Worm (Caenorhabditis elegans): Measurements from ENCODE around the gene C17B7.10.

The C17B7.10 gene

DNA sequence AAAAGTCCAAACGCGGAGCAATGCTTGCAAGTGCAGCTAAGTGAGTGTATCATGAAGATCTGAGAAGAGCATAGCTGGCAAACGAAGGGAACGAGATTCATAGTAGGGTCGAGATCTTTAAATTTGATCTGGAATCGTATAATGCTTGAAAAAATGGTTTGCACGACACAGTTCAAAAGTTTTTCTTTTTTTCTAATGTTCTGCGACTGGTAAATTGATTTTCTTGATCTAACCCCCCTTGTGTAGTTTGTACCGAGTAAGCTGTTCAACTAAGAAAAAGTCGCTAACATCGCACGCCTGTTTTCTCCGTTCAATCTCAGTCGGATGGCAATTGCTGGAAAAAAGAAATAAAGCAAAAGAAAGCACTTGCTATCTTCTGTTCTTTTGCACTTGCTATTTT is 21.4 kb downstream of the C17B7.10 start, which contains the start of gene C17B7.14:
TSS of gene C17B7.14 (minus strand) at position 101 of the 400 bp plus-strand sequence.
- TF ChIP-seq tbx-37 (GFP tag; conservative IDR thresholded peaks at IDR 0.05), result no peak
- TF ChIP-seq aly-1 (tag; optimal IDR thresholded peaks at IDR 0.05), result no peak
- no peak for TF ChIP-seq ets-7 (tag; optimal IDR thresholded peaks at IDR 0.05)
- TF ChIP-seq ceh-36 (tag; optimal IDR thresholded peaks at IDR 0.05), result no peak
- no peak for TF ChIP-seq scrt-1 (GFP tag; IDR thresholded peaks at IDR 0.05)
- TF ChIP-seq hmbx-1 (tag; optimal IDR thresholded peaks at IDR 0.05), result no peak
- no peak for TF ChIP-seq F13C5.2 (tag; optimal IDR thresholded peaks at IDR 0.05)
- no peak for TF ChIP-seq flt-1 (GFP tag; IDR thresholded peaks at IDR 0.05)
- TF ChIP-seq ceh-13 (GFP tag; optimal IDR thresholded peaks at IDR 0.05), result no peak

DNA sequence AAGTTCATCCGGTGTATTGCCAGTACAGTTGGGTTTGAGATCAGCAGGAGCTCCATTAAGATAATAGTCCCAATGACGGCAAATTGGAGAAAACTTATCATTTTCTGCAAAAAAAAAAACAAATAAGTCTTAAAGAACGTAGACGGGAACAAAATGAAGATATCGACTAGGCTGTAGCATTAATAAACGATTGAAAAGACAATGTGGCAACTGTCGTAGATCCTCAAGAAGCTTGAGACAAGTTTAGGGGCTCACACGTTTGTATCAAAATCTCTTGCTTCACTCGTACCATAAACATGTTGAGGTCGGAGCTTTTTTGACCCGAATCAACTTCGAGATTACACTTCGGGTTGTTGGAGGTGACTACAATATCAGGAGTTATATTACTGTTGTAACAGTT is 21.8 kb downstream of the C17B7.10 start, which contains the start of gene F35F10.14:
TSS of gene F35F10.14 (minus strand) at position 101 of the 400 bp plus-strand sequence.
- TF ChIP-seq sea-1 (GFP tag; conservative IDR thresholded peaks at IDR 0.05) (no peak), hnd-1 (tag; optimal IDR thresholded peaks at IDR 0.05) (no peak), aly-1 (tag; optimal IDR thresholded peaks at IDR 0.05) (no peak), B0310.2 (tag; optimal IDR thresholded peaks at IDR 0.05) (no peak), ama-1 (optimal IDR thresholded peaks at IDR 0.05) (no peak), hmbx-1 (tag; optimal IDR thresholded peaks at IDR 0.05) (no peak), flt-1 (GFP tag; IDR thresholded peaks at IDR 0.05) (no peak), ceh-36 (tag; optimal IDR thresholded peaks at IDR 0.05) (no peak), tbx-11 (GFP tag; IDR thresholded peaks at IDR 0.05) (no peak), tbx-37 (GFP tag; conservative IDR thresholded peaks at IDR 0.05) (no peak), pes-1 (GFP tag; IDR thresholded peaks at IDR 0.05) (no peak), scrt-1 (GFP tag; IDR thresholded peaks at IDR 0.05) (no peak), tra-4 (tag; optimal IDR thresholded peaks at IDR 0.05) (no peak)

DNA sequence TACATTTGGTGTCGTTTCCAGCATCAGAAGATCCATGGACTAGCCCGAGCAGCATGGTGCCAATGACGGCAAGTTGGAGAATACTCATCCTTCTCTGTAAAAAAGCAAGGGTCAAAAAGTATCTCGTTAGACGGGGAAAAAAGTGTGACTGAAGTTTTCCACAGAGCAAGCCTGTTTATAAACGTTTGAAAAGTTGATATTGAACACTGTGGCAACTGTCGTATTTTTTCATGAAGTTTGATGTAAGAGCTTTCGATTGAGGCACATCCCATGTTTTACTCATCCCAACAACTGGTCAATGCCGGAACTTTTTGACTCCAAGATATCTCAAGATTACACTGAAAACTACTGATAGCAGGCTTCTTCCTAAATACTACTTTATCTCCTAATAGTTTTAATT is 22.8 kb downstream of the C17B7.10 start, which contains the start of gene F35F10.13:
TSS of gene F35F10.13 (minus strand) at position 101 of the 400 bp plus-strand sequence.
- TF ChIP-seq scrt-1 (GFP tag; IDR thresholded peaks at IDR 0.05) (no peak), F13C5.2 (tag; optimal IDR thresholded peaks at IDR 0.05) (no peak), tra-4 (tag; optimal IDR thresholded peaks at IDR 0.05) (no peak), hmg-4 (GFP tag; optimal IDR thresholded peaks at IDR 0.05) (no peak), flt-1 (GFP tag; IDR thresholded peaks at IDR 0.05) (no peak), tbx-11 (GFP tag; IDR thresholded peaks at IDR 0.05) (no peak), sea-1 (GFP tag; conservative IDR thresholded peaks at IDR 0.05) (no peak), tbx-37 (GFP tag; conservative IDR thresholded peaks at IDR 0.05) (no peak), ceh-13 (GFP tag; optimal IDR thresholded peaks at IDR 0.05) (no peak), ceh-36 (tag; optimal IDR thresholded peaks at IDR 0.05) (no peak), hmbx-1 (tag; optimal IDR thresholded peaks at IDR 0.05) (no peak), pes-1 (GFP tag; IDR thresholded peaks at IDR 0.05) (no peak), ets-7 (tag; optimal IDR thresholded peaks at IDR 0.05) (no peak), B0310.2 (tag; optimal IDR thresholded peaks at IDR 0.05) (no peak), hnd-1 (tag; optimal IDR thresholded peaks at IDR 0.05) (no peak)

DNA sequence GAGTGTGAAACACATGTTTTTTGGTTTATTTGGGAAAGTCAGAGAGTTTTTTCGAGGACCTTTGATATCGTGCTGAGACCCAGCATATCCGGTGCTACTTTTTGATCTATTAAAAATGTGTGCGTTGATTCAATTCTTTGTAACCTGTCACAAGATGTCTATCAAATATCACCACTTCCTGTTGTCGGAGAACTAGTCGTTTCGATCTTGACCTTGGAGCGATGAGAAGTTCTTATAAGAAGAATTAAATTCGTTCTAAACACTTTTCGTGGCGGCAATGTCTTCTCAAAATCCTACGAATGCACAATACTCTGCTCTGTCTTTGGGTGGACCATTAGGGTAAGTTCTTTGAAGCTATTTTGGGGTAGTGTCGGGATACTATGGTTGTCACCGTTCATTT is 25.7 kb downstream of the C17B7.10 start, which contains the start of gene F35F10.1:
TSS of gene F35F10.1 (plus strand) at position 200 of the 400 bp plus-strand sequence.
- TF ChIP-seq F13C5.2 (tag; optimal IDR thresholded peaks at IDR 0.05) (no peak), B0310.2 (tag; optimal IDR thresholded peaks at IDR 0.05) (no peak), sea-1 (GFP tag; conservative IDR thresholded peaks at IDR 0.05) (no peak), tra-4 (tag; optimal IDR thresholded peaks at IDR 0.05) (no peak), hmbx-1 (tag; optimal IDR thresholded peaks at IDR 0.05) (no peak), tbx-37 (GFP tag; conservative IDR thresholded peaks at IDR 0.05) (no peak), flt-1 (GFP tag; IDR thresholded peaks at IDR 0.05) (no peak)

DNA sequence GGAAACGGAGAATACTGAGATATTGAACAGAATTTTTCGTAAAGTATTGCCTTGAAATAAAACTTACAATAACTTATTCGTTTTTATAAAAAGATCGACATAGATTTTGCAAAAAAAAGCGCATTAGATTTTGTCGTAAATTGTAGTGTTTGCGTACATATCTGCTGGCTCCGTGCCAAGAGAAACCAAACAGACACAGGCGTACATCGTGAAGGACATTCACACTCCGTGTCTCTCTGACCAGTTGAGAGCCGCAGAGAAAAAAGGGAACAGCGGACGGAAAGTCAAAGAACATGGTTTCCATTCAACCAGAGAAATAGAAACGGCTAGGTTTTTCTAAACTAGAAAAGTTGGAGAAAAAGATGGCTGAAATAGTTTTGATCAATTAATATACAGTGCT is 26.5 kb downstream of the C17B7.10 start, which contains the start of gene arrd-19:
TSS of gene arrd-19 (minus strand) at position 209 of the 400 bp plus-strand sequence.
- TF ChIP-seq B0310.2 (tag; optimal IDR thresholded peaks at IDR 0.05) (no peak), hmg-4 (GFP tag; optimal IDR thresholded peaks at IDR 0.05) (no peak), sea-1 (GFP tag; conservative IDR thresholded peaks at IDR 0.05) (no peak), aly-1 (tag; optimal IDR thresholded peaks at IDR 0.05) (no peak), tbx-11 (GFP tag; IDR thresholded peaks at IDR 0.05) (no peak), ceh-13 (GFP tag; optimal IDR thresholded peaks at IDR 0.05) (no peak), F13C5.2 (tag; optimal IDR thresholded peaks at IDR 0.05) (no peak), hnd-1 (tag; optimal IDR thresholded peaks at IDR 0.05) (no peak), ets-7 (tag; optimal IDR thresholded peaks at IDR 0.05) (no peak), hmbx-1 (tag; optimal IDR thresholded peaks at IDR 0.05) (no peak)

DNA sequence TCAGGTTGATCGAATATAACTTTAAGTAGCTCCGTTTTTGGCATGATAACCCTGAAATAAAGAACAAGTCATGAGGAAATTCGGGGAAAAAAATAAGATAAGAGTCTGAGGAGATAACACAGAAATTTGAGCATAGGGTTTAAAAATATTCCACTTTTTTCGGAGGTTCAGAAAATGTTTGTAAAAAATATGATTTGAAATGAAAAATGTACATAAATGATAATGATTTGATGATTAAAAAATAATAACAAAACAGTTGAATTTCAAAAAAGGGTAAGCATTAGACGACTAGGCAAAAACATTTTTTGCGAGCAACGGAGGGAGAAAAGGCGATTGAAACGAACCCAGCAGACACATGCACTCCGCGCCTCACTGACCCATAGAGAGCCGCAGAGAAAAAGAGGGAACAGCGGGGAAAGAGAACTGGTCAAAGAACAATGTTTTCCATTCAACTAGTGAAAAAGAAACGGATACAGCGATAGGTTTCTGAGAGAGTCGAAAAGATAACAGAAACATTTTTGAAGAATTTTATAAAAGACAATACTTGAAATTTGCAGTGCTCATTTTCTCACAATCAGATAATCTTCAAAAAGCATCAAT is 29.6 kb downstream of the C17B7.10 start, which contains the start of gene arrd-18:
TSS of gene arrd-18 (minus strand) at position 51 of the 600 bp plus-strand sequence.
- TF ChIP-seq aly-1 (tag; optimal IDR thresholded peaks at IDR 0.05) (no peak), tra-4 (tag; optimal IDR thresholded peaks at IDR 0.05) (no peak), ets-7 (tag; optimal IDR thresholded peaks at IDR 0.05) (no peak), hnd-1 (tag; optimal IDR thresholded peaks at IDR 0.05) (no peak), F13C5.2 (tag; optimal IDR thresholded peaks at IDR 0.05) (no peak), scrt-1 (GFP tag; IDR thresholded peaks at IDR 0.05) (no peak), ama-1 (optimal IDR thresholded peaks at IDR 0.05) (no peak), tbx-11 (GFP tag; IDR thresholded peaks at IDR 0.05) (no peak), ceh-13 (GFP tag; optimal IDR thresholded peaks at IDR 0.05) (no peak), hmbx-1 (tag; optimal IDR thresholded peaks at IDR 0.05) (no peak), B0310.2 (tag; optimal IDR thresholded peaks at IDR 0.05) (no peak)

DNA sequence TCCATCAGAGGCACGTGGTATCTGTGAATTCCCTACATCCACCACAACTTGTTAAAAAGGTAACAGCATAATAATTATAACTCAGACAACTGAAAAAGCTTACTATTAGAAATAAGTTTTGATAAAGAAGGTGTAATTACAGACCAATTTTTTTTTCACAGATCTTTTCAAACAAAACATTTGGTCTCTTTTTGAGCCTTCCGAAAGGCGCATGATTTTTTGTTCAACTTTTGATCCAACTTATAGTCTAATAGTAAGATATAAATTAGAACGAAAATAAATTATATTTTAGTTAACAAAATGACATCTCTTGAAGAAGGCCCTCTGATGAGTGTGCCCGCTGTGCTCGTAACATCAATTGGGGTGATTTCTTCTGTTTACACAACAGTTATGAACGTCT is 33.6 kb downstream of the C17B7.10 start, which contains the start of gene srbc-3:
TSS of gene srbc-3 (plus strand) at position 301 of the 400 bp plus-strand sequence.
- TF ChIP-seq tbx-11 (GFP tag; IDR thresholded peaks at IDR 0.05), result no peak
- TF ChIP-seq scrt-1 (GFP tag; IDR thresholded peaks at IDR 0.05), result no peak
- TF ChIP-seq sea-1 (GFP tag; conservative IDR thresholded peaks at IDR 0.05), result no peak
- no peak for TF ChIP-seq aly-1 (tag; optimal IDR thresholded peaks at IDR 0.05)
- TF ChIP-seq ama-1 (optimal IDR thresholded peaks at IDR 0.05), result no peak
